Worm (Caenorhabditis elegans) whole organism, L4/young adult: ENCODE results near the gene cpg-8.

Experiments
- W03F9.2 ChIP-seq: fragments of 150-350 bp; optimal IDR thresholded peaks from 2 replicates; lab custom pipeline; 2014; ENCODE audit warnings: missing biosample characterization, missing genetic modification characterization
- dao-5 ChIP-seq: sonication (generic microtip); optimal IDR thresholded peaks from 2 replicates; lab custom pipeline; 2016; ENCODE audit warnings: missing genotype, missing genetic modification characterization, moderate library complexity, missing compliant biosample characterization

DNA sequence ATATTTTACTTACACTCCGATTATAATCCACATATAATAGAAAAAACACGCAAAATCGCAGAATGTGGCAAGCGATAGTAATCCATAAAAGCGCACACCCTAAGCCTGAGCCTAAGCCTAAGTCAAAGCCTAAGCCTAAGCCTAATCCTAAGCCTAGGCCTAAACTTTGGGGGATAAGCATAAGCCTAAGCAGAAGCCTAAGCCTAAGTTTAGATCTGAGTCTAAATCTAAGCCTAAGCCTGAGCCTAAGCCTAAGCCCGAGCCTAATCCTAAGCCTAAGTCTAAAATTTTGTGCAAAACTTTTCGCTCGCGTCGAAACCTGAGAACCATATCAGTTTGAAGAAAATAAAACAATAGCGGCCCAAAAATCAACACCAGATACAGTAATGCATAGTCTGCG lies 8.1 kb downstream of the cpg-8 start:
- TF ChIP-seq dao-5 (tag; lab: Kevin White, UChicago) (no peak), W03F9.2 (tag; lab: Kevin White, UChicago) (no peak)
